Fruit fly (Drosophila melanogaster): ENCODE data around the gene Tango4.
A peak's percentile ranks its signal among the peaks of the same experiment; 100 is the strongest.

- TF ChIP-seq HLH106 (tag; optimal IDR thresholded peaks at IDR 0.05) (peak; percentile 46), Hr78 (GFP tag; optimal IDR thresholded peaks at IDR 0.05) (no peak), Dfd (GFP tag; optimal IDR thresholded peaks at IDR 0.05) (no peak), OdsH (GFP tag; optimal IDR thresholded peaks at IDR 0.05) (peak; percentile 33), dl (GFP tag; optimal IDR thresholded peaks at IDR 0.05; ENCODE audit: insufficient read depth in 1 of 2, partially characterized antibody in 2 of 2) (no peak), br (GFP tag; optimal IDR thresholded peaks at IDR 0.05) (peak; percentile 34), dmrt93B (GFP tag; optimal IDR thresholded peaks at IDR 0.05) (no peak), Myc (optimal IDR thresholded peaks at IDR 0.05) (no peak)
Measured at dm6 chrX:12014800-12015389, 6.0 kb upstream of the Tango4 start.

All from whole organism, wandering third instar larva.